Worm (Caenorhabditis elegans) whole organism, L1 larva: ENCODE measurements around the gene mboa-1.

Source experiments
- C34B4.2 ChIP-seq: sonication (generic microtip); optimal IDR thresholded peaks from 2 replicates; lab custom pipeline; 2017; ENCODE audit warnings: mild to moderate bottlenecking, missing genetic modification characterization, missing compliant biosample characterization
- F16B12.6 ChIP-seq: fragments of 150-350 bp; optimal IDR thresholded peaks from 2 replicates; lab custom pipeline; 2014; ENCODE audit warnings: missing biosample characterization, missing genetic modification characterization
- aha-1 ChIP-seq: fragments of 150-350 bp; optimal IDR thresholded peaks from 2 replicates; lab custom pipeline; 2014; ENCODE audit warnings: missing biosample characterization, missing genetic modification characterization
- alr-1 ChIP-seq: fragments of 200-800 bp; sonication (Bioruptor generic); optimal IDR thresholded peaks from 2 replicates; lab custom pipeline; 2018; ENCODE audit warnings: borderline replicate concordance, mild to moderate bottlenecking, missing genetic modification characterization, missing compliant biosample characterization
- aly-2 ChIP-seq: fragments of 150-350 bp; optimal IDR thresholded peaks from 2 replicates; lab custom pipeline; 2014; ENCODE audit warnings: missing biosample characterization, missing genetic modification characterization
- ama-1 ChIP-seq: fragments of 150-350 bp; optimal IDR thresholded peaks from 2 replicates; lab custom pipeline; 2014
- blmp-1 ChIP-seq: fragments of 150-350 bp; optimal IDR thresholded peaks from 2 replicates; lab custom pipeline; 2014; ENCODE audit warnings: missing biosample characterization, missing genetic modification characterization
- ceh-88 ChIP-seq: fragments of 200-800 bp; sonication (Bioruptor generic); IDR thresholded peaks from 2 replicates; pipeline ENCODE4 v1.3.6; 2022; ENCODE audit warnings: missing genetic modification characterization, missing compliant biosample characterization
- ceh-90 ChIP-seq: sonication (generic microtip); optimal IDR thresholded peaks from 2 replicates; lab custom pipeline; 2016; ENCODE audit warnings: missing genetic modification characterization, missing compliant biosample characterization
- dpl-1 ChIP-seq, 3 experiments: fragments of 150-350 bp in 2 of 3; sonication (generic microtip) in 1 of 3; optimal IDR thresholded peaks; 2 replicates each; lab custom pipeline; 2014 to 2017; ENCODE audit warnings: missing biosample characterization in 3 of 3, missing genetic modification characterization in 3 of 3, missing genetic modification reagents in 3 of 3
- dsc-1 ChIP-seq: sonication (generic microtip); optimal IDR thresholded peaks from 2 replicates; lab custom pipeline; 2016; ENCODE audit warnings: mild to moderate bottlenecking, missing genetic modification characterization, missing compliant biosample characterization
- efl-1 ChIP-seq, 4 experiments: fragments of 150-350 bp; optimal IDR thresholded peaks in 3 of 4; peaks in 1 of 4; 1 replicate in 1 of 4; 2 replicates in 3 of 4; lab custom pipeline; 2014; ENCODE audit warnings: missing biosample characterization in 2 of 4, missing genetic modification characterization in 2 of 4, missing genetic modification reagents in 2 of 4
- efl-3 ChIP-seq: fragments of 200-800 bp; sonication (Bioruptor generic); optimal IDR thresholded peaks from 2 replicates; lab custom pipeline; 2018; ENCODE audit warnings: mild to moderate bottlenecking, missing genetic modification characterization, missing compliant biosample characterization
- egl-13 ChIP-seq: sonication (generic microtip); optimal IDR thresholded peaks from 2 replicates; lab custom pipeline; 2016; ENCODE audit warnings: missing genotype, missing genetic modification reagents, missing genetic modification characterization, missing compliant biosample characterization
- egl-27 ChIP-seq, 2 experiments: fragments of 150-350 bp in 1 of 2; sonication (generic microtip); optimal IDR thresholded peaks; 3 replicates each; lab custom pipeline; 2017 to 2018; ENCODE audit warnings: missing biosample characterization in 2 of 2, missing genetic modification characterization in 2 of 2, missing genetic modification reagents in 2 of 2
- elt-2 ChIP-seq: sonication (generic microtip); optimal IDR thresholded peaks from 2 replicates; lab custom pipeline; 2016; ENCODE audit warnings: missing genetic modification characterization, mild to moderate bottlenecking, inconsistent platforms, missing compliant biosample characterization, missing genetic modification reagents
- fkh-10 ChIP-seq: sonication (generic microtip); optimal IDR thresholded peaks from 2 replicates; lab custom pipeline; 2017; ENCODE audit warnings: missing biosample characterization, missing genetic modification reagents, missing genetic modification characterization
- fkh-4 ChIP-seq: sonication (generic microtip); optimal IDR thresholded peaks from 2 replicates; lab custom pipeline; 2016; ENCODE audit warnings: missing compliant biosample characterization, missing genetic modification characterization, borderline replicate concordance
- fkh-8 ChIP-seq: sonication (generic microtip); optimal IDR thresholded peaks from 2 replicates; lab custom pipeline; 2016; ENCODE audit warnings: mild to moderate bottlenecking, missing genetic modification characterization, missing compliant biosample characterization
- hlh-4 ChIP-seq: sonication (generic microtip); optimal IDR thresholded peaks from 2 replicates; lab custom pipeline; 2016; ENCODE audit warnings: mild to moderate bottlenecking, missing genetic modification characterization, missing compliant biosample characterization
- hpl-2 ChIP-seq: fragments of 150-350 bp; optimal IDR thresholded peaks from 2 replicates; lab custom pipeline; 2014; ENCODE audit warnings: missing biosample characterization, missing genetic modification reagents, missing genetic modification characterization
- isw-1 ChIP-seq: fragments of 200-800 bp; sonication (Bioruptor generic); IDR thresholded peaks from 2 replicates; pipeline ENCODE4 v1.3.6; 2022; ENCODE audit warnings: missing genetic modification characterization, missing compliant biosample characterization
- jun-1 ChIP-seq: fragments of 150-350 bp; optimal IDR thresholded peaks from 2 replicates; lab custom pipeline; 2014; ENCODE audit warnings: missing biosample characterization, missing genetic modification reagents, missing genetic modification characterization
- lin-13 ChIP-seq: fragments of 150-350 bp; optimal IDR thresholded peaks from 2 replicates; lab custom pipeline; 2014; ENCODE audit warnings: missing biosample characterization, missing genetic modification reagents, missing genetic modification characterization
- lin-14 ChIP-seq: fragments of 200-800 bp; sonication (Bioruptor generic); optimal IDR thresholded peaks from 2 replicates; lab custom pipeline; 2018; ENCODE audit warnings: mild to moderate bottlenecking, missing genetic modification characterization, moderate library complexity, missing compliant biosample characterization
- lin-15B ChIP-seq: fragments of 150-350 bp; sonication (generic microtip); optimal IDR thresholded peaks from 3 replicates; lab custom pipeline; 2014; ENCODE audit warnings: missing biosample characterization, missing genetic modification characterization
- lin-35 ChIP-seq, 2 experiments: fragments of 150-350 bp; optimal IDR thresholded peaks; 2 replicates each; lab custom pipeline; 2014; ENCODE audit warnings: missing biosample characterization in 2 of 2, missing genetic modification characterization in 2 of 2, missing genetic modification reagents in 2 of 2
- lin-39 ChIP-seq: fragments of 150-350 bp; optimal IDR thresholded peaks from 2 replicates; lab custom pipeline; 2014; ENCODE audit warnings: missing biosample characterization, missing genetic modification reagents, missing genetic modification characterization
- lir-3 ChIP-seq: sonication (generic microtip); optimal IDR thresholded peaks from 2 replicates; lab custom pipeline; 2016; ENCODE audit warnings: mild to moderate bottlenecking, missing genetic modification characterization, moderate library complexity, missing compliant biosample characterization; ENCODE audit not compliant: poor library complexity
- mab-9 ChIP-seq: fragments of 200-800 bp; sonication (Bioruptor generic); IDR thresholded peaks from 2 replicates; pipeline ENCODE4 v1.3.6; 2022; ENCODE audit warnings: missing genetic modification reagents, missing genetic modification characterization, missing compliant biosample characterization
- mdl-1 ChIP-seq, 2 experiments: fragments of 150-350 bp; optimal IDR thresholded peaks; 2 replicates each; lab custom pipeline; 2014 to 2017; ENCODE audit warnings: missing biosample characterization in 2 of 2, missing genetic modification characterization in 2 of 2, inconsistent platforms in 1 of 2
- nhr-11 ChIP-seq: fragments of 150-350 bp; optimal IDR thresholded peaks from 2 replicates; lab custom pipeline; 2014; ENCODE audit warnings: missing biosample characterization, missing genetic modification characterization
- nhr-20 ChIP-seq: sonication (generic microtip); optimal IDR thresholded peaks from 2 replicates; lab custom pipeline; 2016; ENCODE audit warnings: mild to moderate bottlenecking, missing genetic modification characterization, missing compliant biosample characterization
- nhr-237 ChIP-seq: fragments of 150-350 bp; optimal IDR thresholded peaks from 2 replicates; lab custom pipeline; 2014; ENCODE audit warnings: missing biosample characterization, missing genetic modification characterization
- nhr-76 ChIP-seq: sonication (generic microtip); optimal IDR thresholded peaks from 2 replicates; lab custom pipeline; 2017; ENCODE audit warnings: missing biosample characterization, missing genetic modification characterization
- nhr-77 ChIP-seq: fragments of 150-350 bp; optimal IDR thresholded peaks from 2 replicates; lab custom pipeline; 2014; ENCODE audit warnings: missing biosample characterization, missing genetic modification characterization
- nhr-85 ChIP-seq: sonication (generic microtip); peaks from one replicate; lab custom pipeline; 2016; ENCODE audit warnings: missing genetic modification characterization, inconsistent platforms, missing compliant biosample characterization
- nhr-90 ChIP-seq: sonication (generic microtip); optimal IDR thresholded peaks from 2 replicates; lab custom pipeline; 2016; ENCODE audit warnings: mild to moderate bottlenecking, missing genetic modification characterization, missing compliant biosample characterization; ENCODE audit not compliant: poor library complexity
- skn-1 ChIP-seq: fragments of 150-350 bp; optimal IDR thresholded peaks from 2 replicates; lab custom pipeline; 2014; ENCODE audit warnings: missing biosample characterization, missing genetic modification characterization
- snpc-4 ChIP-seq: fragments of 150-350 bp; optimal IDR thresholded peaks from 2 replicates; lab custom pipeline; 2014; ENCODE audit warnings: missing biosample characterization, missing genetic modification characterization
- snu-23 ChIP-seq: sonication (generic microtip); optimal IDR thresholded peaks from 2 replicates; lab custom pipeline; 2016; ENCODE audit warnings: missing genetic modification characterization, missing compliant biosample characterization
- sox-4 ChIP-seq: sonication (generic microtip); optimal IDR thresholded peaks from 2 replicates; lab custom pipeline; 2016; ENCODE audit warnings: missing genetic modification characterization, missing compliant biosample characterization
- sup-37 ChIP-seq: fragments of 200-800 bp; sonication (Bioruptor generic); optimal IDR thresholded peaks from 2 replicates; lab custom pipeline; 2018; ENCODE audit warnings: mild to moderate bottlenecking, missing genetic modification characterization, missing compliant biosample characterization
- tbx-2 ChIP-seq: sonication (generic microtip); optimal IDR thresholded peaks from 2 replicates; lab custom pipeline; 2016; ENCODE audit warnings: missing genetic modification characterization, missing compliant biosample characterization
- unc-130 ChIP-seq: fragments of 150-350 bp; optimal IDR thresholded peaks from 2 replicates; lab custom pipeline; 2017; ENCODE audit warnings: missing biosample characterization, missing genetic modification characterization, inconsistent platforms
- unc-62 ChIP-seq: fragments of 150-350 bp; optimal IDR thresholded peaks from 2 replicates; lab custom pipeline; 2014; ENCODE audit warnings: missing biosample characterization, missing genetic modification reagents, missing genetic modification characterization
- xbp-1 ChIP-seq: sonication (generic microtip); optimal IDR thresholded peaks from 2 replicates; lab custom pipeline; 2016; ENCODE audit warnings: missing genetic modification characterization, missing compliant biosample characterization
- zag-1 ChIP-seq: fragments of 150-350 bp; optimal IDR thresholded peaks from 2 replicates; lab custom pipeline; 2014; ENCODE audit warnings: missing biosample characterization, missing genetic modification characterization

The mboa-1 gene

ce11 chrX:16030506-16030905 lies at the start of gene mboa-1:
Gene mboa-1 (plus strand): TSS chrX:16030806.
- no peak for TF ChIP-seq jun-1
- TF ChIP-seq zag-1 (tag; lab: Kevin White, UChicago): no peak
- no peak for TF ChIP-seq nhr-11 (tag; lab: Kevin White, UChicago)
- no peak for TF ChIP-seq egl-13 (tag; lab: Kevin White, UChicago)
- TF ChIP-seq ceh-90 (tag; lab: Kevin White, UChicago): no peak
- TF ChIP-seq fkh-10 (GFP tag; lab: Kevin White, UChicago): no peak
- no peak for TF ChIP-seq tbx-2 (tag; lab: Kevin White, UChicago)
- no peak for TF ChIP-seq dsc-1
- no peak for TF ChIP-seq sup-37 (GFP tag; lab: Kevin White, UChicago)
- no peak for TF ChIP-seq unc-62 (GFP tag; lab: Kevin White, UChicago)
- no peak for TF ChIP-seq egl-27 (tag; optimal IDR thresholded peaks at IDR 0.05; lab: Kevin White, UChicago)
- no peak for TF ChIP-seq fkh-8 (tag; lab: Kevin White, UChicago)
- no peak for TF ChIP-seq lin-39 (tag; lab: Kevin White, UChicago)
- TF ChIP-seq alr-1: no peak
- TF ChIP-seq mdl-1 (tag; optimal IDR thresholded peaks at IDR 0.05; lab: Kevin White, UChicago): no peak
- TF ChIP-seq elt-2 (tag; lab: Kevin White, UChicago): no peak
- TF ChIP-seq xbp-1 (tag; lab: Kevin White, UChicago): no peak
- TF ChIP-seq, all 84 proteins: peak for 0

ce11 chrX:15982630-15983029 lies 48.0 kb upstream of the mboa-1 start, which contains the start of gene C09G1.2:
Gene C09G1.2 (minus strand): TSS chrX:15982730.
- TF ChIP-seq mab-9 (GFP tag; lab: Robert Waterston, UW): no peak
- TF ChIP-seq F16B12.6: no peak
- no peak for TF ChIP-seq lin-15B
- no peak for TF ChIP-seq hpl-2 (GFP tag; lab: Kevin White, UChicago)

ce11 chrX:15983288-15983687 lies 47.3 kb upstream of the mboa-1 start:
- TF ChIP-seq lin-35 (GFP tag; optimal IDR thresholded peaks at IDR 0.05; lab: Kevin White, UChicago): peak in 1 of 2 experiments; percentile 23
- TF ChIP-seq xbp-1 (tag; lab: Kevin White, UChicago): no peak
- no peak for TF ChIP-seq mdl-1 (tag; optimal IDR thresholded peaks at IDR 0.05; lab: Kevin White, UChicago)
- no peak for TF ChIP-seq dpl-1 (GFP tag; optimal IDR thresholded peaks at IDR 0.05; lab: Kevin White, UChicago)
- no peak for TF ChIP-seq unc-62 (GFP tag; lab: Kevin White, UChicago)
- no peak for TF ChIP-seq sup-37 (GFP tag; lab: Kevin White, UChicago)
- 0 out of 2 replicates have a peak, but pooled peaks have one; percentile 12 for TF ChIP-seq ceh-88 (GFP tag; lab: Robert Waterston, UW)
- peak; percentile 40 for TF ChIP-seq nhr-85 (tag; lab: Kevin White, UChicago)
- no peak for TF ChIP-seq ceh-90 (tag; lab: Kevin White, UChicago)
- TF ChIP-seq fkh-4 (tag; lab: Kevin White, UChicago): no peak
- no peak for TF ChIP-seq hlh-4
- TF ChIP-seq unc-130: no peak
- no peak for TF ChIP-seq efl-3
- TF ChIP-seq alr-1: no peak
- no peak for TF ChIP-seq zag-1 (tag; lab: Kevin White, UChicago)
- TF ChIP-seq C34B4.2 (tag; lab: Kevin White, UChicago): no peak
- TF ChIP-seq fkh-10 (GFP tag; lab: Kevin White, UChicago): peak; percentile 55
- TF ChIP-seq ama-1 (lab: Kevin White, UChicago): no peak
- peak; percentile 60 for TF ChIP-seq skn-1 (tag; lab: Kevin White, UChicago)
- peak; percentile 5 for TF ChIP-seq nhr-237 (tag; lab: Kevin White, UChicago)
- TF ChIP-seq sox-4 (tag; lab: Kevin White, UChicago): peak; percentile 77
- peak; percentile 10 for TF ChIP-seq nhr-90 (tag; lab: Kevin White, UChicago)
- no peak for TF ChIP-seq lin-13 (GFP tag; lab: Kevin White, UChicago)
- peak; percentile 23 for TF ChIP-seq nhr-20
- TF ChIP-seq aha-1 (tag; lab: Kevin White, UChicago): no peak
- TF ChIP-seq fkh-8 (tag; lab: Kevin White, UChicago): peak; percentile 52
- TF ChIP-seq nhr-76 (tag; lab: Kevin White, UChicago): no peak
- no peak for TF ChIP-seq tbx-2 (tag; lab: Kevin White, UChicago)
- TF ChIP-seq lir-3 (tag; lab: Kevin White, UChicago): no peak
- TF ChIP-seq aly-2 (tag; lab: Kevin White, UChicago): no peak
- peak; percentile 2 for TF ChIP-seq snpc-4 (tag; lab: Kevin White, UChicago)
- peak in 1 of 2 experiments; percentile 7 for TF ChIP-seq efl-1 (optimal IDR thresholded peaks at IDR 0.05; lab: Kevin White, UChicago)
- TF ChIP-seq efl-1 (GFP tag; optimal IDR thresholded peaks at IDR 0.05 in 1 of 2; lab: Kevin White, UChicago): peak in 1 of 2 experiments; percentile 63
- TF ChIP-seq nhr-77 (tag; lab: Kevin White, UChicago): no peak
- TF ChIP-seq lin-14: no peak
- peak; percentile 49 for TF ChIP-seq snu-23 (GFP tag; lab: Kevin White, UChicago)
- TF ChIP-seq blmp-1 (tag; lab: Kevin White, UChicago): no peak
- TF ChIP-seq isw-1 (GFP tag; lab: Robert Waterston, UW): no peak
